Worm (Caenorhabditis elegans) whole organism, late embryonic: ENCODE results near the gene R03H10.4.

Experiments used
- C08G9.2 ChIP-seq: sonication (generic microtip); optimal IDR thresholded peaks from 2 replicates; lab custom pipeline; 2016; ENCODE audit warnings: mild to moderate bottlenecking, missing genetic modification characterization, moderate library complexity, missing compliant biosample characterization
- C38D4.7 ChIP-seq: fragments of 200-800 bp; sonication (Bioruptor generic); optimal IDR thresholded peaks from 2 replicates; lab custom pipeline; 2018; ENCODE audit warnings: mild to moderate bottlenecking, missing genetic modification characterization, moderate library complexity, missing compliant biosample characterization
- F13H6.1 ChIP-seq: sonication (generic microtip); optimal IDR thresholded peaks from 2 replicates; lab custom pipeline; 2016; ENCODE audit warnings: missing genetic modification characterization, missing compliant biosample characterization
- K02D7.2 ChIP-seq: sonication (generic microtip); optimal IDR thresholded peaks from 2 replicates; lab custom pipeline; 2017; ENCODE audit warnings: mild to moderate bottlenecking, missing genetic modification characterization, missing compliant biosample characterization
- K09A11.1 ChIP-seq: sonication (generic microtip); optimal IDR thresholded peaks from 2 replicates; lab custom pipeline; 2017; ENCODE audit warnings: antibody characterized with exemption, mild to moderate bottlenecking, missing genetic modification characterization, missing compliant biosample characterization; ENCODE audit not compliant: insufficient read depth
- T23F11.4 ChIP-seq: fragments of 200-800 bp; sonication (Bioruptor generic); optimal IDR thresholded peaks from 2 replicates; lab custom pipeline; 2018; ENCODE audit warnings: mild to moderate bottlenecking, missing genetic modification characterization, missing compliant biosample characterization
- ama-1 ChIP-seq: fragments of 150-350 bp; optimal IDR thresholded peaks from 2 replicates; lab custom pipeline; 2014
- ceh-18 ChIP-seq: sonication (generic microtip); optimal IDR thresholded peaks from 2 replicates; lab custom pipeline; 2016; ENCODE audit warnings: missing genetic modification characterization, missing compliant biosample characterization
- ceh-2 ChIP-seq: sonication (generic microtip); optimal IDR thresholded peaks from 2 replicates; lab custom pipeline; 2016; ENCODE audit warnings: missing genotype, missing genetic modification characterization, missing compliant biosample characterization
- ceh-22 ChIP-seq: sonication (generic microtip); optimal IDR thresholded peaks from 2 replicates; lab custom pipeline; 2017; ENCODE audit warnings: missing biosample characterization, missing genetic modification characterization
- ceh-24 ChIP-seq: sonication (generic microtip); optimal IDR thresholded peaks from 2 replicates; lab custom pipeline; 2016; ENCODE audit warnings: mild to moderate bottlenecking, missing genetic modification characterization, missing compliant biosample characterization
- ceh-34 ChIP-seq: sonication (generic microtip); optimal IDR thresholded peaks from 2 replicates; lab custom pipeline; 2016; ENCODE audit warnings: mild to moderate bottlenecking, missing genetic modification characterization, missing compliant biosample characterization
- ceh-48 ChIP-seq: sonication (generic microtip); optimal IDR thresholded peaks from 2 replicates; lab custom pipeline; 2016; ENCODE audit warnings: missing genetic modification characterization, inconsistent platforms, missing compliant biosample characterization
- ceh-9 ChIP-seq: sonication (generic microtip); optimal IDR thresholded peaks from 2 replicates; lab custom pipeline; 2016; ENCODE audit warnings: mild to moderate bottlenecking, missing genetic modification characterization, inconsistent platforms, missing compliant biosample characterization
- dve-1 ChIP-seq: sonication (generic microtip); optimal IDR thresholded peaks from 2 replicates; lab custom pipeline; 2017; ENCODE audit warnings: antibody characterized with exemption, mild to moderate bottlenecking, missing genetic modification characterization, missing compliant biosample characterization
- elt-4 ChIP-seq: sonication (generic microtip); optimal IDR thresholded peaks from 2 replicates; lab custom pipeline; 2016; ENCODE audit warnings: missing genetic modification characterization, missing compliant biosample characterization
- ets-4 ChIP-seq: sonication (generic microtip); optimal IDR thresholded peaks from 2 replicates; lab custom pipeline; 2016; ENCODE audit warnings: missing genetic modification characterization, missing compliant biosample characterization
- fax-1 ChIP-seq: sonication (generic microtip); optimal IDR thresholded peaks from 2 replicates; lab custom pipeline; 2016; ENCODE audit warnings: missing genotype, missing genetic modification characterization, missing compliant biosample characterization
- fkh-10 ChIP-seq: fragments of 150-350 bp; optimal IDR thresholded peaks from 2 replicates; lab custom pipeline; 2014; ENCODE audit warnings: missing biosample characterization, missing genetic modification reagents, missing genetic modification characterization
- fkh-6 ChIP-seq: sonication (generic microtip); optimal IDR thresholded peaks from 2 replicates; lab custom pipeline; 2016; ENCODE audit warnings: missing genetic modification characterization, missing compliant biosample characterization
- gmeb-2 ChIP-seq: sonication (generic microtip); optimal IDR thresholded peaks from 2 replicates; lab custom pipeline; 2016; ENCODE audit warnings: missing genetic modification characterization, inconsistent platforms, missing compliant biosample characterization
- hlh-30 ChIP-seq: sonication (generic microtip); optimal IDR thresholded peaks from 2 replicates; lab custom pipeline; 2017; ENCODE audit warnings: antibody characterized with exemption, missing genetic modification characterization, missing compliant biosample characterization; ENCODE audit not compliant: insufficient read depth
- hlh-6 ChIP-seq: sonication (generic microtip); optimal IDR thresholded peaks from 2 replicates; lab custom pipeline; 2016; ENCODE audit warnings: missing genotype, missing genetic modification characterization, missing compliant biosample characterization
- hlh-8 ChIP-seq: sonication (generic microtip); optimal IDR thresholded peaks from 2 replicates; lab custom pipeline; 2016; ENCODE audit warnings: missing genotype, missing genetic modification characterization, missing compliant biosample characterization
- madf-2 ChIP-seq: sonication (generic microtip); optimal IDR thresholded peaks from 2 replicates; lab custom pipeline; 2017; ENCODE audit warnings: missing genetic modification characterization, missing compliant biosample characterization
- mec-3 ChIP-seq: sonication (generic microtip); optimal IDR thresholded peaks from 2 replicates; lab custom pipeline; 2016; ENCODE audit warnings: borderline replicate concordance, missing genetic modification characterization, missing compliant biosample characterization
- nfya-1 ChIP-seq: sonication (generic microtip); optimal IDR thresholded peaks from 2 replicates; lab custom pipeline; 2017; ENCODE audit warnings: missing genetic modification characterization, mild to moderate bottlenecking, missing compliant biosample characterization, antibody characterized with exemption, moderate library complexity
- npax-4 ChIP-seq: sonication (generic microtip); optimal IDR thresholded peaks from 2 replicates; lab custom pipeline; 2016; ENCODE audit warnings: missing genetic modification characterization, missing compliant biosample characterization
- odd-2 ChIP-seq: sonication (generic microtip); optimal IDR thresholded peaks from 2 replicates; lab custom pipeline; 2017; ENCODE audit warnings: antibody characterized with exemption, mild to moderate bottlenecking, missing genetic modification characterization, missing compliant biosample characterization
- pha-4 ChIP-seq: fragments of 150-350 bp; optimal IDR thresholded peaks from 2 replicates; lab custom pipeline; 2018; ENCODE audit warnings: missing biosample characterization, missing genetic modification reagents, missing genetic modification characterization
- pqm-1 ChIP-seq: sonication (generic microtip); optimal IDR thresholded peaks from 2 replicates; lab custom pipeline; 2016; ENCODE audit warnings: missing genetic modification characterization, missing compliant biosample characterization
- pros-1 ChIP-seq: fragments of 150-350 bp; optimal IDR thresholded peaks from 2 replicates; lab custom pipeline; 2014; ENCODE audit warnings: missing biosample characterization, missing genetic modification reagents, missing genetic modification characterization
- ref-2 ChIP-seq: sonication (generic microtip); optimal IDR thresholded peaks from 2 replicates; lab custom pipeline; 2016; ENCODE audit warnings: missing genetic modification characterization, missing compliant biosample characterization
- rnt-1 ChIP-seq: sonication (generic microtip); optimal IDR thresholded peaks from 2 replicates; lab custom pipeline; 2016; ENCODE audit warnings: missing genetic modification characterization, missing compliant biosample characterization
- sdc-2 ChIP-seq: sonication (generic microtip); optimal IDR thresholded peaks from 2 replicates; lab custom pipeline; 2016; ENCODE audit warnings: missing genotype, missing genetic modification characterization, missing compliant biosample characterization
- sox-2 ChIP-seq: fragments of 200-800 bp; sonication (Bioruptor generic); IDR thresholded peaks from 2 replicates; pipeline ENCODE4 v1.3.6; 2022; ENCODE audit warnings: missing genetic modification reagents, missing genetic modification characterization, missing compliant biosample characterization
- syd-9 ChIP-seq: sonication (generic microtip); optimal IDR thresholded peaks from 2 replicates; lab custom pipeline; 2016; ENCODE audit warnings: mild to moderate bottlenecking, missing genetic modification characterization, moderate library complexity, missing compliant biosample characterization
- tbx-2 ChIP-seq: sonication (generic microtip); optimal IDR thresholded peaks from 2 replicates; lab custom pipeline; 2016; ENCODE audit warnings: missing genetic modification characterization, missing compliant biosample characterization
- unc-3 ChIP-seq, 2 experiments: fragments of 200-800 bp in 1 of 2; sonication (Bioruptor generic) in 1 of 2; sonication (generic microtip) in 1 of 2; conservative IDR thresholded peaks in 1 of 2; optimal IDR thresholded peaks in 1 of 2; 2 replicates each; pipeline versions ENCODE4 v1.3.6 to Lab custom; 2016 to 2022; ENCODE audit warnings: missing compliant biosample characterization in 2 of 2, missing genetic modification characterization in 2 of 2, missing genetic modification reagents in 1 of 2
- unc-55 ChIP-seq: sonication (generic microtip); optimal IDR thresholded peaks from 2 replicates; lab custom pipeline; 2017; ENCODE audit warnings: missing biosample characterization, missing genetic modification reagents, missing genetic modification characterization
- unc-86 ChIP-seq: sonication (generic microtip); optimal IDR thresholded peaks from 2 replicates; lab custom pipeline; 2016; ENCODE audit warnings: missing genetic modification characterization, missing compliant biosample characterization
- zip-5 ChIP-seq: sonication (generic microtip); optimal IDR thresholded peaks from 2 replicates; lab custom pipeline; 2016; ENCODE audit warnings: missing genetic modification characterization, missing compliant biosample characterization

The R03H10.4 gene

DNA sequence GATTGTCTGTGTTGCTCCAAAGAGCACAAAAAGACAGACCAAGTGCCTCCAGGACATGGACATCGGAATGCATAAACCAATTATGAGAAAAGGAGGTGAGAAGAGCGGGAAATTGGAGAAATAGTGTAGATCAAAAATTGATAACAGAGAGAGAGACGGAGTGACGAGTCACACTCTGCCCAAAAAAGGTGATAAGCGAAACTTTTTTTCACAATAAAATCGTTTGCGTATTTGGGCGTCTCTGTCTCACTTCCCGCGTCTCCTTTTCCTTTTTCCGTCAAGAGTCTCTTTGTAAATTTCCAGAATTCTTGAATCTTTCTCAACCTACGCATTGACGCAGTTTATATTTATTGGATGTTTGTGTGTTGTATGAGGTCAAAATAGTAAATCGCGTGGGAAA, 25.8 kb upstream of the R03H10.4 start, which contains the start of gene mth-2:
Gene mth-2 (minus strand): TSS at position 188 of the 400 bp plus-strand sequence.
- TF ChIP-seq pqm-1 (tag; lab: Kevin White, UChicago): no peak
- TF ChIP-seq ceh-9 (tag; lab: Kevin White, UChicago): no peak
- TF ChIP-seq ama-1: no peak
- TF ChIP-seq hlh-6 (tag; lab: Kevin White, UChicago): no peak
- TF ChIP-seq unc-3 (GFP tag; conservative IDR thresholded peaks at IDR 0.05; lab: Robert Waterston, UW): no peak
- no peak for TF ChIP-seq unc-3 (tag; optimal IDR thresholded peaks at IDR 0.05; lab: Kevin White, UChicago)
- TF ChIP-seq hlh-8 (tag; lab: Kevin White, UChicago): no peak
- TF ChIP-seq pha-4 (tag; lab: Kevin White, UChicago): no peak
- TF ChIP-seq fkh-10 (GFP tag; lab: Kevin White, UChicago): no peak
- no peak for TF ChIP-seq nfya-1 (tag; lab: Kevin White, UChicago)
- no peak for TF ChIP-seq rnt-1
- no peak for TF ChIP-seq ceh-48 (tag; lab: Kevin White, UChicago)
- no peak for TF ChIP-seq C38D4.7 (GFP tag; lab: Kevin White, UChicago)
- TF ChIP-seq fax-1 (tag; lab: Kevin White, UChicago): no peak
- TF ChIP-seq K09A11.1: no peak
- TF ChIP-seq dve-1: no peak
- TF ChIP-seq odd-2 (tag; lab: Kevin White, UChicago): no peak
- no peak for TF ChIP-seq ceh-24 (tag; lab: Kevin White, UChicago)
- no peak for TF ChIP-seq C08G9.2 (tag; lab: Kevin White, UChicago)
- no peak for TF ChIP-seq T23F11.4 (GFP tag; lab: Kevin White, UChicago)

DNA sequence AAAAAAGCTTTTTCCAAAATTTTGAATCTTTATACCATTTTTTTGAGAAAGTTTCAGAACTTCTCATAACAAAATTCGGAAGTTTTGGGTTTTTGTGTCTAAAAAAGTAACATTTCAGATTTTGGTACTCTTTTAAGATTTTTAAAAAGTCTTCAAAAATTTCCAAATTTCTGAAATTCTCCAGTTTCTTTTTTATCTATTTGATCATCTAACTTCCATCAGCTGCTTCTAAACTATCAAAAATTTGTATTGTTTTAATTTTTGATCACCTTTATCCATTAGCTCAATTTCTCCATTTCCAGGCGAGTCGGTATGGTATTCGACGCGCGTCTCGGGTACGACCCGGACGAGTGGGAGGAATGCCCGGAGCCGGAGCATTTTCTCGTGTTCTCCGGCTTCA, 18.1 kb upstream of the R03H10.4 start, which contains the start of gene cpna-1:
Gene cpna-1 (plus strand): TSS at position 301 of the 400 bp plus-strand sequence.
- TF ChIP-seq odd-2 (tag; lab: Kevin White, UChicago) (no peak), sdc-2 (tag; lab: Kevin White, UChicago) (no peak), pros-1 (no peak), sox-2 (no peak), ceh-34 (tag; lab: Kevin White, UChicago) (no peak), gmeb-2 (tag; lab: Kevin White, UChicago) (no peak), mec-3 (tag; lab: Kevin White, UChicago) (no peak), ceh-18 (no peak), fkh-6 (tag; lab: Kevin White, UChicago) (no peak), npax-4 (tag; lab: Kevin White, UChicago) (no peak), T23F11.4 (GFP tag; lab: Kevin White, UChicago) (no peak), syd-9 (tag; lab: Kevin White, UChicago) (no peak), ama-1 (no peak), unc-86 (tag; lab: Kevin White, UChicago) (no peak), K09A11.1 (no peak), fkh-10 (GFP tag; lab: Kevin White, UChicago) (no peak), C38D4.7 (GFP tag; lab: Kevin White, UChicago) (no peak), ref-2 (tag; lab: Kevin White, UChicago) (no peak), zip-5 (no peak)

DNA sequence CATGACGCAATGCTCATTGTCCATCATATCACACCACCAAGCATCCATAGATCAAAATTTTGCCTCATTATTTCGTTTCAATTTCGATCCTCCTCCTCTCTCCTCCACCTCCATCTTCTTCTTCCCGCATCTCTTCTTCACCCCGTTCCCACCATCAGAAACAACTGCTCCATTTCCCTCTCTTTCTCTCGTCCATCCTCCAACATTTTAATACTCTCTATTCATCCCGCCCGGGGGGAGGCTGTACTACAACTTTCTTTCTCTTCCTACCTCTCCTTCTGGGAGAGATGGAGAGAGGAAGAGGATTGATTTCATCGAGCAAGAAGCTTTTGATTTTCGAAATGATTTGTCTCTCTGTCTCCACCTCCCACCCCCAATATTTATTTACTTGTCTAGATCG, 15.7 kb upstream of the R03H10.4 start:
- TF ChIP-seq ceh-34 (tag; lab: Kevin White, UChicago) (peak; percentile 33), tbx-2 (peak; percentile 26), unc-55 (GFP tag; lab: Kevin White, UChicago) (peak; percentile 55), ceh-18 (peak; percentile 81), rnt-1 (peak; percentile 78), nfya-1 (tag; lab: Kevin White, UChicago) (peak; percentile 1), K02D7.2 (tag; lab: Kevin White, UChicago) (no peak), madf-2 (no peak)
- TF ChIP-seq, all 69 proteins: peak for 6

DNA sequence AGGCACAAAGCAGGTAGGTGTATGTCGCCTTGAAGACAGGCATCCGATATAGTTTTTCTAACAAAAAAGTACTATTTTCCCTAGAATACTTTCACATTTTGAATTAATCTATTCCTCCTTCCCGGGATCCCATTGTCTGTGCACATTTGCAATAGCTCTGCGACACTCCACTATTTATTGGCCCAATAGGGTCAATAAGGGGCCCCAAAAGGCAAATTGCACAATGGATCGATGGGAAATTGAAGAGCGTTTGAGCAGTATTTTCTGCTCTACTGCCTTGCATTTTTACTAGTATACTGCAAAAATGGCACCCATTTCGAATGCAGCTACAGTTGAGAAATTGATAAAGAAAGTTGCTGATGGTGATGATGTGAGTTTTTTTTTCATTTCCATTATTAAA, 14.1 kb upstream of the R03H10.4 start, which contains the start of gene R03H10.11:
Gene R03H10.11 (plus strand): TSS at position 301 of the 400 bp plus-strand sequence.
- TF ChIP-seq ceh-22 (tag; lab: Kevin White, UChicago) (no peak), elt-4 (no peak), fkh-10 (GFP tag; lab: Kevin White, UChicago) (no peak), hlh-6 (tag; lab: Kevin White, UChicago) (no peak), pqm-1 (tag; lab: Kevin White, UChicago) (no peak), pros-1 (no peak), hlh-30 (no peak), ets-4 (tag; lab: Kevin White, UChicago) (no peak), T23F11.4 (GFP tag; lab: Kevin White, UChicago) (no peak), ceh-2 (no peak), F13H6.1 (tag; lab: Kevin White, UChicago) (no peak), ceh-34 (tag; lab: Kevin White, UChicago) (no peak), npax-4 (tag; lab: Kevin White, UChicago) (no peak), unc-55 (GFP tag; lab: Kevin White, UChicago) (no peak)
- TF ChIP-seq, all 69 proteins: peak for 0
